Worm (Caenorhabditis elegans) whole organism, mixed stage, embryonic: ENCODE data around the gene cyb-2.1.

Experiments used
- bed-3 ChIP-seq: fragments of 200-800 bp; sonication (Bioruptor generic); optimal IDR thresholded peaks from 3 replicates; lab custom pipeline; 2018; ENCODE audit warnings: mild to moderate bottlenecking, missing genetic modification characterization, moderate library complexity, missing compliant biosample characterization
- blmp-1 ChIP-seq: fragments of 150-350 bp; optimal IDR thresholded peaks from 2 replicates; lab custom pipeline; 2014; ENCODE audit warnings: missing biosample characterization, missing genetic modification characterization
- ceh-83 ChIP-seq: fragments of 200-800 bp; sonication (Bioruptor generic); optimal IDR thresholded peaks from 2 replicates; lab custom pipeline; 2018; ENCODE audit warnings: mild to moderate bottlenecking, missing genetic modification characterization, missing compliant biosample characterization
- cnd-1 ChIP-seq: fragments of 200-800 bp; sonication (Bioruptor generic); optimal IDR thresholded peaks from 2 replicates; lab custom pipeline; 2018; ENCODE audit warnings: mild to moderate bottlenecking, missing genetic modification characterization, missing compliant biosample characterization
- elt-1 ChIP-seq: sonication (generic microtip); optimal IDR thresholded peaks from 2 replicates; lab custom pipeline; 2017; ENCODE audit warnings: missing genetic modification characterization, mild to moderate bottlenecking, missing compliant biosample characterization, antibody characterized with exemption, moderate library complexity, borderline replicate concordance; ENCODE audit not compliant: insufficient read depth
- elt-3 ChIP-seq: fragments of 150-350 bp; optimal IDR thresholded peaks from 2 replicates; lab custom pipeline; 2014; ENCODE audit warnings: missing biosample characterization, missing genetic modification characterization
- hlh-1 ChIP-seq: fragments of 150-350 bp; optimal IDR thresholded peaks from 2 replicates; lab custom pipeline; 2014; ENCODE audit warnings: missing biosample characterization, missing genetic modification reagents, missing genetic modification characterization
- lin-13 ChIP-seq: fragments of 150-350 bp; optimal IDR thresholded peaks from 2 replicates; lab custom pipeline; 2014; ENCODE audit warnings: missing biosample characterization, missing genetic modification characterization
- lin-32 ChIP-seq: fragments of 200-800 bp; sonication (Bioruptor generic); optimal IDR thresholded peaks from 2 replicates; lab custom pipeline; 2018; ENCODE audit warnings: mild to moderate bottlenecking, missing genetic modification characterization, missing compliant biosample characterization
- lsy-2 ChIP-seq: fragments of 150-350 bp; optimal IDR thresholded peaks from 2 replicates; lab custom pipeline; 2014; ENCODE audit warnings: missing biosample characterization, missing genetic modification characterization
- mab-5 ChIP-seq: fragments of 150-350 bp; optimal IDR thresholded peaks from 2 replicates; lab custom pipeline; 2014; ENCODE audit warnings: missing biosample characterization, missing genetic modification characterization
- mep-1 ChIP-seq: fragments of 150-350 bp; optimal IDR thresholded peaks from 2 replicates; lab custom pipeline; 2017; ENCODE audit warnings: missing biosample characterization, missing genetic modification reagents, missing genetic modification characterization, inconsistent platforms
- mls-2 ChIP-seq: sonication (generic microtip); optimal IDR thresholded peaks from 2 replicates; lab custom pipeline; 2016; ENCODE audit warnings: mild to moderate bottlenecking, missing genetic modification characterization, moderate library complexity, missing compliant biosample characterization
- nhr-12 ChIP-seq: fragments of 150-350 bp; optimal IDR thresholded peaks from 2 replicates; lab custom pipeline; 2014; ENCODE audit warnings: missing biosample characterization, missing genetic modification characterization
- nhr-2 ChIP-seq: fragments of 150-350 bp; optimal IDR thresholded peaks from 2 replicates; lab custom pipeline; 2014; ENCODE audit warnings: missing biosample characterization, missing genetic modification characterization
- nhr-76 ChIP-seq: sonication (generic microtip); optimal IDR thresholded peaks from 2 replicates; lab custom pipeline; 2017; ENCODE audit warnings: missing biosample characterization, missing genetic modification characterization
- sptf-1 ChIP-seq: sonication (generic microtip); optimal IDR thresholded peaks from 2 replicates; lab custom pipeline; 2017; ENCODE audit warnings: mild to moderate bottlenecking, missing genetic modification characterization, moderate library complexity, missing compliant biosample characterization

cyb-2.1 gene

DNA sequence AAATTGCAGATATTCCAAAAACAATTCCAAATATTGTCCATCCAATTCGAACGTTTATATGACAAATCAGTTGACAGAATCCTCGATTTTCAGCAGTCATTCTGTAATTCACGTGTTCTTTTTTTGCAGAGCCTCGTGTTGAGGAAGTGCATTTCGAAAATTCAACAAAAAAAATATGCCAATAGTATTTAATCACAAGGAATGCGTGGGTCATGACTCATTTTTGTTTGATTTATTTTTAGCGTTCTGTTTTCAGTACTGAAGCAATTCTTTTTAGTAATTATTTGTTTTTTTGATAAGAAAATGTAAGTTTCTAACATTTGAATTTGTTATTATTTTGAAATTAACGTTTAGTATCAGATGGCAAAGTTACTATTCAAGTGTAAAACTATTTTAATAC, 45.1 kb downstream of the cyb-2.1 start, which contains the start of gene hrg-4:
hrg-4 (minus strand) TSS at position 101 of the 400 bp plus-strand sequence.
- TF ChIP-seq bed-3 (GFP tag; lab: Kevin White, UChicago): no peak
- TF ChIP-seq mls-2: no peak
- TF ChIP-seq hlh-1: no peak
- TF ChIP-seq nhr-12: no peak

DNA sequence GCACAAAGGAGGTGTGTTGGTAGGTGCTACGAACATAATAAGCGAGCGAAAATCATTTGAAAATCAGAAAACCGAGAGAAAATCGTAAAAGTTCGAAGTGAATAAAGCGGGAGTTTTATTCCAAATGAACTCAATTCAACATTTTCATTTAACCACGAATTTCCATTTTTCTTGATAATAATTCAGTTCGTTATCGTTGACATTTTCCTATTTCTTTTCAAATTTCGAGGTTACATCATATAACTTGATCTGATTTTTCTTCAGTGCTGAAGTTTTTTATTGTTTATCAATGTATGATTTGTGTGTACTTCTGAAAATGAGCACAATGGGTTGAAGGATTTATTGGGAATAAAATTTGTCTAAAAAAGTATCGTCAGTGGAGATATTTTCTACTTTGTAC, 45.9 kb downstream of the cyb-2.1 start:
- TF ChIP-seq cnd-1 (tag; lab: Kevin White, UChicago) (no peak), elt-1 (tag; lab: Kevin White, UChicago) (no peak), mab-5 (tag; lab: Kevin White, UChicago) (no peak), lsy-2 (tag; lab: Kevin White, UChicago) (no peak), lin-32 (GFP tag; lab: Kevin White, UChicago) (no peak), sptf-1 (tag; lab: Kevin White, UChicago) (no peak), nhr-2 (tag; lab: Kevin White, UChicago) (no peak)

DNA sequence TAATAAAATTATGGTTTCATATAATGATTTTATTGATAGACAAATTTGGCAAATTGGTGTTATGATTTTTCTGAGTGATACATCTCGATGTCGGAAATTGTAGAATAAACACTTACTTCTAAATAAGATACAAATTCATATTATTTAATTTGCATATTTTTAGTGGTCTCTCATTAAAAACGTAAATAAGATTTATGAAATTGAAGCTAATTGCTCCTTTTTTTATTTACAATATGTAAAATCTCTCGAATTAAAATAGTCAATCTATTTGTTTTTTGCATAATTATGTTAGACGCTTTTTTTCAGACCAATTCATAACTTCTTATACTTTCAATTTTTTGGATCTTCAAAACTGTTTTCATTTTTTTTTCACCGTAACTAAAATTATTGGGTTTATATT, 46.5 kb downstream of the cyb-2.1 start, which contains the start of gene hrg-6:
hrg-6 (plus strand) TSS at position 301 of the 400 bp plus-strand sequence.
- no peak for TF ChIP-seq mep-1 (tag; lab: Kevin White, UChicago)
- TF ChIP-seq lin-32 (GFP tag; lab: Kevin White, UChicago): no peak
- TF ChIP-seq, all 35 proteins: peak for 0

DNA sequence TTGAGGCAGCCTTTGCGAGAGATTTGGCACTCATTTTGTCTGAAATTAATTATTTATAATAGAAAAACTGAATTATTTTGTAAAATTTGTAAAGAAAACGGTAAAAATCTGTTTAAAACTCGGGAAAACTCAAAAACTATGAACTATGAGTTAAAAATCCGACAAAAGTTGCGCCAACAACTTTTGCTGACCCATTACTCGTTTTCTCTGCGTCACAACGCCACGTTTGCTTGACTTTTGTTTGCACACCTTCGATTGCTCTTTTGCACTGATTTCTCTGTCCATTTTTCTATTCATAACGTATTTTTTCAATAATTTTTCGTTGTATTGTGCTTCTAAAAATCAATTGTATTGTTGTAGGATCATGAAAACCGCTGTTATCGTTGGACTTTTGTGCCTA, 50.4 kb downstream of the cyb-2.1 start, which contains the start of gene fkb-1:
fkb-1 (plus strand) TSS at position 361 of the 400 bp plus-strand sequence.
- TF ChIP-seq mep-1 (tag; lab: Kevin White, UChicago) (peak; percentile 5), ceh-83 (GFP tag; lab: Kevin White, UChicago) (no peak), nhr-76 (tag; lab: Kevin White, UChicago) (no peak), hlh-1 (peak; percentile 3), nhr-2 (tag; lab: Kevin White, UChicago) (no peak), blmp-1 (tag; lab: Kevin White, UChicago) (no peak), lin-13 (peak; percentile 80), elt-3 (no peak)
